Fruit fly (Drosophila melanogaster) whole organism, adult: ENCODE results near the gene Coq8.

Source experiments
- CG14711 ChIP-seq: fragments of 200-800 bp; sonication (Bioruptor generic); optimal IDR thresholded peaks from 2 replicates; lab custom pipeline; 2018; ENCODE audit warnings: missing biosample characterization, mild to moderate bottlenecking, missing genetic modification characterization, moderate library complexity
- CG5204 ChIP-seq: fragments of 200-800 bp; sonication (Bioruptor generic); optimal IDR thresholded peaks from 2 replicates; lab custom pipeline; 2016; ENCODE audit warnings: missing biosample characterization, missing genetic modification characterization
- Hr96 ChIP-seq: fragments of 200-800 bp; sonication (Bioruptor generic); optimal IDR thresholded peaks from 2 replicates; lab custom pipeline; 2016; ENCODE audit warnings: missing biosample characterization, missing genetic modification characterization
- Mnt ChIP-seq: fragments of 200-800 bp; sonication (Bioruptor generic); optimal IDR thresholded peaks from 2 replicates; lab custom pipeline; 2016; ENCODE audit warnings: missing biosample characterization, mild to moderate bottlenecking, missing genetic modification characterization
- kay ChIP-seq: fragments of 200-800 bp; sonication (Bioruptor generic); peaks from one replicate; lab custom pipeline; 2016; ENCODE audit warnings: missing biosample characterization, missing genetic modification characterization, borderline replicate concordance
- toe ChIP-seq: fragments of 200-800 bp; sonication (Bioruptor generic); optimal IDR thresholded peaks from 2 replicates; lab custom pipeline; 2016; ENCODE audit warnings: missing biosample characterization, missing genetic modification characterization

- TF ChIP-seq toe: no peak
- no peak for TF ChIP-seq kay (GFP tag; lab: Kevin White, UChicago)
- no peak for TF ChIP-seq CG14711 (tag; lab: Kevin White, UChicago)
- no peak for TF ChIP-seq Hr96 (GFP tag; lab: Kevin White, UChicago)
- no peak for TF ChIP-seq CG5204 (GFP tag; lab: Kevin White, UChicago)
- no peak for TF ChIP-seq Mnt
These were observed 11.8 kb downstream of the Coq8 start for dm6 chrX:12889075-12889474.
